Fruit fly (Drosophila melanogaster): ENCODE results near the gene CG2004.

CG2004 gene

dm6 chrX:8755352-8755751 is 40.6 kb upstream of the CG2004 start (continued):
- no peak for TF ChIP-seq CG4360 (GFP tag; IDR thresholded peaks at IDR 0.05)
- TF ChIP-seq da (GFP tag; optimal IDR thresholded peaks at IDR 0.05): no peak
- peak; percentile 8 for TF ChIP-seq ac (GFP tag; optimal IDR thresholded peaks at IDR 0.05)
- TF ChIP-seq CG11456 (GFP tag; IDR thresholded peaks at IDR 0.05): no peak
- TF ChIP-seq aop (GFP tag; IDR thresholded peaks at IDR 0.05): no peak
- no peak for TF ChIP-seq CG4328 (GFP tag; optimal IDR thresholded peaks at IDR 0.05)
- TF ChIP-seq CG18011 (GFP tag; optimal IDR thresholded peaks at IDR 0.05): no peak
- no peak for TF ChIP-seq Vsx1 (GFP tag; optimal IDR thresholded peaks at IDR 0.05)
- TF ChIP-seq cad (GFP tag; optimal IDR thresholded peaks at IDR 0.05): no peak
- TF ChIP-seq stwl (tag; optimal IDR thresholded peaks at IDR 0.05): no peak
- no peak for TF ChIP-seq CG31388 (GFP tag; optimal IDR thresholded peaks at IDR 0.05)
- TF ChIP-seq Atf6 (GFP tag; IDR thresholded peaks at IDR 0.05): no peak
- no peak for TF ChIP-seq ap (GFP tag; IDR thresholded peaks at IDR 0.05)
- no peak for TF ChIP-seq CG11398 (GFP tag; optimal IDR thresholded peaks at IDR 0.05)
- 0 out of 2 replicates have a peak, but pooled peaks have one; percentile 6 for TF ChIP-seq H2.0 (GFP tag; IDR thresholded peaks at IDR 0.05)
- TF ChIP-seq CG3163 (GFP tag; optimal IDR thresholded peaks at IDR 0.05): no peak
- TF ChIP-seq Hr78 (GFP tag; optimal IDR thresholded peaks at IDR 0.05): no peak
- TF ChIP-seq dan (GFP tag; IDR thresholded peaks at IDR 0.05): peak; percentile 48; the same call in 1 of the 2 replicates
- no peak for TF ChIP-seq Jarid2 (GFP tag; optimal IDR thresholded peaks at IDR 0.05)
- no peak for TF ChIP-seq Dll (GFP tag; IDR thresholded peaks at IDR 0.05; ENCODE audit: partially characterized antibody)
- no peak for TF ChIP-seq oc (tag; optimal IDR thresholded peaks at IDR 0.05)
- no peak for TF ChIP-seq HmgZ (tag; optimal IDR thresholded peaks at IDR 0.05)
- TF ChIP-seq ems (GFP tag; optimal IDR thresholded peaks at IDR 0.05): no peak
- no peak for TF ChIP-seq CG7271 (tag; optimal IDR thresholded peaks at IDR 0.05)
- TF ChIP-seq sens (GFP tag): peak; percentile 89
- peak; percentile 2 for TF ChIP-seq CG1233 (GFP tag; optimal IDR thresholded peaks at IDR 0.05)
- no peak for TF ChIP-seq Stat92E (GFP tag; optimal IDR thresholded peaks at IDR 0.05)
- TF ChIP-seq Fer3 (tag; optimal IDR thresholded peaks at IDR 0.05): no peak
- no peak for TF ChIP-seq CG3995 (GFP tag; optimal IDR thresholded peaks at IDR 0.05)
- no peak for TF ChIP-seq gcm2 (GFP tag; optimal IDR thresholded peaks at IDR 0.05)
- no peak for TF ChIP-seq Tbp (GFP tag; optimal IDR thresholded peaks at IDR 0.05)
- TF ChIP-seq CG17186 (GFP tag; optimal IDR thresholded peaks at IDR 0.05): no peak
- TF ChIP-seq ro (GFP tag; IDR thresholded peaks at IDR 0.05): no peak
- no peak for TF ChIP-seq Hr51 (GFP tag; optimal IDR thresholded peaks at IDR 0.05)
- TF ChIP-seq gsb (GFP tag; IDR thresholded peaks at IDR 0.05): no peak
- no peak for TF ChIP-seq twi (tag; optimal IDR thresholded peaks at IDR 0.05)
- TF ChIP-seq dmrt99B (tag; optimal IDR thresholded peaks at IDR 0.05): no peak
- peak; percentile 29 for TF ChIP-seq CG4424 (GFP tag; optimal IDR thresholded peaks at IDR 0.05)
- TF ChIP-seq CG7839 (tag; optimal IDR thresholded peaks at IDR 0.05): peak; percentile 9
- TF ChIP-seq onecut (GFP tag; IDR thresholded peaks at IDR 0.05): peak; percentile 26; the same call in 1 of the 2 replicates
- no peak for TF ChIP-seq CG9876 (GFP tag; optimal IDR thresholded peaks at IDR 0.05)
- TF ChIP-seq CG6689 (GFP tag; IDR thresholded peaks at IDR 0.05): peak; percentile 51; the same call in 1 of the 2 replicates
- TF ChIP-seq CG3407 (GFP tag; optimal IDR thresholded peaks at IDR 0.05): no peak
- no peak for TF ChIP-seq CG9797 (GFP tag; optimal IDR thresholded peaks at IDR 0.05)
- peak; percentile 46 for TF ChIP-seq CG17328 (GFP tag; IDR thresholded peaks at IDR 0.05)
- TF ChIP-seq sqz (GFP tag; optimal IDR thresholded peaks at IDR 0.05): no peak
- TF ChIP-seq CG30431 (GFP tag; optimal IDR thresholded peaks at IDR 0.05): peak; percentile 25
- no peak for TF ChIP-seq ranshi (GFP tag; IDR thresholded peaks at IDR 0.05)
- no peak for TF ChIP-seq CG2116 (GFP tag; optimal IDR thresholded peaks at IDR 0.05)
- TF ChIP-seq MBD-R2 (GFP tag; IDR thresholded peaks at IDR 0.05): no peak
- no peak for TF ChIP-seq scrt (GFP tag; optimal IDR thresholded peaks at IDR 0.05)
- TF ChIP-seq Nf-YB (GFP tag; optimal IDR thresholded peaks at IDR 0.05): no peak

Measured in whole organism, embryonic.